Worm (Caenorhabditis elegans) whole organism, late embryonic: ENCODE data around the gene C53B7.2.

Experiments used
- C38D4.7 ChIP-seq: fragments of 200-800 bp; sonication (Bioruptor generic); optimal IDR thresholded peaks from 2 replicates; lab custom pipeline; 2018; ENCODE audit warnings: mild to moderate bottlenecking, missing genetic modification characterization, moderate library complexity, missing compliant biosample characterization
- ceh-30 ChIP-seq: fragments of 150-350 bp; optimal IDR thresholded peaks from 2 replicates; lab custom pipeline; 2014; ENCODE audit warnings: missing biosample characterization, missing genetic modification characterization
- fkh-10 ChIP-seq: fragments of 150-350 bp; optimal IDR thresholded peaks from 2 replicates; lab custom pipeline; 2014; ENCODE audit warnings: missing biosample characterization, missing genetic modification reagents, missing genetic modification characterization
- gmeb-2 ChIP-seq: sonication (generic microtip); optimal IDR thresholded peaks from 2 replicates; lab custom pipeline; 2016; ENCODE audit warnings: missing genetic modification characterization, inconsistent platforms, missing compliant biosample characterization
- hlh-30 ChIP-seq: sonication (generic microtip); optimal IDR thresholded peaks from 2 replicates; lab custom pipeline; 2017; ENCODE audit warnings: antibody characterized with exemption, missing genetic modification characterization, missing compliant biosample characterization; ENCODE audit not compliant: insufficient read depth
- pha-4 ChIP-seq: fragments of 150-350 bp; optimal IDR thresholded peaks from 2 replicates; lab custom pipeline; 2018; ENCODE audit warnings: missing biosample characterization, missing genetic modification reagents, missing genetic modification characterization
- ref-2 ChIP-seq: sonication (generic microtip); optimal IDR thresholded peaks from 2 replicates; lab custom pipeline; 2016; ENCODE audit warnings: missing genetic modification characterization, missing compliant biosample characterization
- tbx-2 ChIP-seq: sonication (generic microtip); optimal IDR thresholded peaks from 2 replicates; lab custom pipeline; 2016; ENCODE audit warnings: missing genetic modification characterization, missing compliant biosample characterization

- TF ChIP-seq tbx-2 (tag; lab: Kevin White, UChicago) (no peak), fkh-10 (no peak), hlh-30 (tag; lab: Kevin White, UChicago) (no peak), C38D4.7 (GFP tag; lab: Kevin White, UChicago) (no peak), gmeb-2 (no peak), pha-4 (tag; lab: Kevin White, UChicago) (no peak), ref-2 (tag; lab: Kevin White, UChicago) (no peak), ceh-30 (tag; lab: Kevin White, UChicago) (no peak)
Measured at ce11 chrX:6885227-6885853, 39.3 kb downstream of the C53B7.2 start, which contains the start of gene F41C6.7.
